Worm (Caenorhabditis elegans): ENCODE results near the gene ncap-1.

DNA sequence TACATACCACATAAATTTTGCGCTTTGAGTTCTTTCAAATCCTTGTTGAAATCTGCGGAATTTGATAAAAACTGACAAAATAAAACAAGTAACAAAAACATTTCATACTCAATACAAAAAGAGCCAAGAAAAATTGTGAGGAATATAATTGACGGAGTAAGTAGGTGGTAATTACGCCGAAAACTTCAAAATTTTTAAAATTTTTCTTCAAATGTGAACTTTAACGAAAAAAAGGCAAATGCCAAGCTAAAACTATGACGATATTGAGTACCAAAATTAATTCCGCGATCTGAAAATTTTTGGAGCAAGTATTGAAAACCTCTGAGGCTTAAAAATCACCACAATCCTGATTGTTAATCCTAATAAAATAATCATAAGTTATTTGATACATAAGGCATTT is 33.5 kb upstream of the ncap-1 start, which contains the start of gene irld-51:
- TF ChIP-seq unc-86 (tag; optimal IDR thresholded peaks at IDR 0.05) (no peak), unc-130 (tag; optimal IDR thresholded peaks at IDR 0.05) (no peak), hlh-17 (GFP tag; optimal IDR thresholded peaks at IDR 0.05; ENCODE audit: borderline replicate concordance) (no peak), egl-27 (tag; optimal IDR thresholded peaks at IDR 0.05) (no peak), unc-98 (GFP tag; IDR thresholded peaks at IDR 0.05) (no peak), dsc-1 (tag; optimal IDR thresholded peaks at IDR 0.05) (no peak), nhr-28 (tag; optimal IDR thresholded peaks at IDR 0.05) (no peak), lin-13 (GFP tag; optimal IDR thresholded peaks at IDR 0.05) (no peak), pqm-1 (tag; optimal IDR thresholded peaks at IDR 0.05) (no peak), nhr-12 (tag; optimal IDR thresholded peaks at IDR 0.05) (no peak)
